Worm (Caenorhabditis elegans) whole organism, L3 larva: ENCODE results near the gene gid-7.

Experiments
- ama-1 ChIP-seq: fragments of 150-350 bp; optimal IDR thresholded peaks from 2 replicates; lab custom pipeline; 2018
- daf-12 ChIP-seq: fragments of 150-350 bp; optimal IDR thresholded peaks from 2 replicates; lab custom pipeline; 2014; ENCODE audit warnings: missing biosample characterization, missing genetic modification reagents, missing genetic modification characterization
- egl-5 ChIP-seq: fragments of 150-350 bp; optimal IDR thresholded peaks from 2 replicates; lab custom pipeline; 2017; ENCODE audit warnings: missing biosample characterization, missing genetic modification reagents, missing genetic modification characterization, inconsistent platforms
- elt-1 ChIP-seq: fragments of 150-350 bp; optimal IDR thresholded peaks from 2 replicates; lab custom pipeline; 2014; ENCODE audit warnings: missing biosample characterization, missing genetic modification characterization
- elt-2 ChIP-seq: sonication (generic microtip); optimal IDR thresholded peaks from 2 replicates; lab custom pipeline; 2016; ENCODE audit warnings: missing genetic modification reagents, mild to moderate bottlenecking, missing genetic modification characterization, missing compliant biosample characterization
- elt-3 ChIP-seq, 3 experiments: fragments of 150-350 bp in 1 of 3; sonication (generic microtip) in 2 of 3; optimal IDR thresholded peaks; 2 replicates in 2 of 3; 4 replicates in 1 of 3; lab custom pipeline; 2014 to 2017; ENCODE audit warnings: missing biosample characterization in 3 of 3, missing genetic modification characterization in 3 of 3
- fkh-10 ChIP-seq: sonication (generic microtip); optimal IDR thresholded peaks from 2 replicates; lab custom pipeline; 2017; ENCODE audit warnings: missing biosample characterization, missing genetic modification reagents, missing genetic modification characterization
- fkh-2 ChIP-seq: fragments of 150-350 bp; optimal IDR thresholded peaks from 2 replicates; lab custom pipeline; 2014; ENCODE audit warnings: missing biosample characterization, missing genetic modification reagents, missing genetic modification characterization
- fos-1 ChIP-seq: fragments of 150-350 bp; optimal IDR thresholded peaks from 2 replicates; lab custom pipeline; 2014; ENCODE audit warnings: missing biosample characterization, missing genetic modification characterization
- lsy-12 ChIP-seq: sonication (generic microtip); optimal IDR thresholded peaks from 2 replicates; lab custom pipeline; 2016; ENCODE audit warnings: mild to moderate bottlenecking, missing genetic modification characterization, missing compliant biosample characterization
- mdl-1 ChIP-seq: fragments of 150-350 bp; optimal IDR thresholded peaks from 2 replicates; lab custom pipeline; 2014; ENCODE audit warnings: missing biosample characterization, missing genetic modification characterization
- nhr-12 ChIP-seq: fragments of 150-350 bp; optimal IDR thresholded peaks from 2 replicates; lab custom pipeline; 2014; ENCODE audit warnings: missing biosample characterization, missing genetic modification characterization
- nhr-23 ChIP-seq: fragments of 150-350 bp; optimal IDR thresholded peaks from 2 replicates; lab custom pipeline; 2014; ENCODE audit warnings: missing biosample characterization, missing genetic modification reagents, missing genetic modification characterization
- nhr-25 ChIP-seq: sonication (generic microtip); optimal IDR thresholded peaks from 2 replicates; lab custom pipeline; 2017; ENCODE audit warnings: missing biosample characterization, missing genetic modification characterization
- nhr-28 ChIP-seq: fragments of 150-350 bp; optimal IDR thresholded peaks from 2 replicates; lab custom pipeline; 2014; ENCODE audit warnings: missing biosample characterization, missing genetic modification characterization
- nhr-43 ChIP-seq: sonication (generic microtip); optimal IDR thresholded peaks from 2 replicates; lab custom pipeline; 2016; ENCODE audit warnings: mild to moderate bottlenecking, missing genetic modification characterization, missing compliant biosample characterization; ENCODE audit not compliant: poor library complexity, severe bottlenecking
- nhr-76 ChIP-seq: fragments of 150-350 bp; sonication (generic microtip); optimal IDR thresholded peaks from 5 replicates; lab custom pipeline; 2014; ENCODE audit warnings: missing biosample characterization, missing genetic modification characterization
- pha-4 ChIP-seq: fragments of 150-350 bp; optimal IDR thresholded peaks from 2 replicates; lab custom pipeline; 2014; ENCODE audit warnings: missing biosample characterization, missing genetic modification reagents, missing genetic modification characterization
- pqm-1 ChIP-seq: fragments of 150-350 bp; optimal IDR thresholded peaks from 2 replicates; lab custom pipeline; 2017; ENCODE audit warnings: missing biosample characterization, missing genetic modification characterization, inconsistent platforms
- sea-2 ChIP-seq: fragments of 150-350 bp; sonication (generic microtip); optimal IDR thresholded peaks from 4 replicates; lab custom pipeline; 2014; ENCODE audit warnings: missing biosample characterization, missing genetic modification reagents, missing genetic modification characterization
- skn-1 ChIP-seq: fragments of 150-350 bp; optimal IDR thresholded peaks from 2 replicates; lab custom pipeline; 2014; ENCODE audit warnings: missing biosample characterization, missing genetic modification characterization
- snpc-4 ChIP-seq: fragments of 150-350 bp; optimal IDR thresholded peaks from 2 replicates; lab custom pipeline; 2014; ENCODE audit warnings: missing biosample characterization, missing genetic modification characterization
- unc-39 ChIP-seq: sonication (generic microtip); optimal IDR thresholded peaks from 4 replicates; lab custom pipeline; 2017; ENCODE audit warnings: missing biosample characterization, missing genetic modification characterization
- unc-62 ChIP-seq: fragments of 150-350 bp; sonication (generic microtip); optimal IDR thresholded peaks from 4 replicates; lab custom pipeline; 2014; ENCODE audit warnings: missing biosample characterization, missing genetic modification reagents, missing genetic modification characterization
- ztf-4 ChIP-seq: fragments of 150-350 bp; optimal IDR thresholded peaks from 2 replicates; lab custom pipeline; 2014; ENCODE audit warnings: missing biosample characterization, missing genetic modification characterization

Gene gid-7

DNA sequence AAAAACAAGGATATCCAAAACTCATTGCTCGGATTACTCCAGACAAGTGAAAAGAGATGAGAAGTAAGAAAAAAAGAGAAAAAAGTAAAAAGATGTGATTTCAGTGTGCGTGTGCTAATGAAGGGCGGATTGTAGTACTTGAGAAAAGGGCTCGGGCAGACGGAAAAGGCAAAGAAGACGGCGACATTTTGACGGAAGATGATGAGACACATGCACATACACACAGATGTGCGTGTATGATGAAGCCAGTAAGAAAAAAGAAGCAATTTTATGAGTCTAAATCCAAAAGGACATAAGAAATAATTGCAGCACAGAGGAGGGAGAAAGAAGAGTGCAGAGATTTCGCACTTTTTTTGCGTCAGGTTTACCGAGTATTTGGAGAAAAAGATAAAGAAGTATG lies 31.7 kb upstream of the gid-7 start:
- TF ChIP-seq daf-12 (tag; lab: Kevin White, UChicago) (no peak), fkh-10 (GFP tag; lab: Kevin White, UChicago) (peak; percentile 22)

- TF ChIP-seq pqm-1 (peak; percentile 42), elt-1 (tag; lab: Kevin White, UChicago) (no peak), elt-2 (tag; lab: Kevin White, UChicago) (peak; percentile 92), pha-4 (tag; lab: Kevin White, UChicago) (peak; percentile 18), fkh-2 (tag; lab: Kevin White, UChicago) (no peak)
These were observed 27.4 kb upstream of the gid-7 start, which contains the start of gene R08F11.1 for ce11 chrV:3784167-3784734. TSS of gene R08F11.1 (minus strand) at chrV:3784217.

ce11 chrV:3776946-3777345 lies 20.1 kb upstream of the gid-7 start:
- TF ChIP-seq pqm-1 (peak; percentile 91), pha-4 (tag; lab: Kevin White, UChicago) (peak; percentile 71), elt-2 (tag; lab: Kevin White, UChicago) (peak; percentile 62), elt-3 (tag; optimal IDR thresholded peaks at IDR 0.05; lab: Kevin White, UChicago) (no peak)

DNA sequence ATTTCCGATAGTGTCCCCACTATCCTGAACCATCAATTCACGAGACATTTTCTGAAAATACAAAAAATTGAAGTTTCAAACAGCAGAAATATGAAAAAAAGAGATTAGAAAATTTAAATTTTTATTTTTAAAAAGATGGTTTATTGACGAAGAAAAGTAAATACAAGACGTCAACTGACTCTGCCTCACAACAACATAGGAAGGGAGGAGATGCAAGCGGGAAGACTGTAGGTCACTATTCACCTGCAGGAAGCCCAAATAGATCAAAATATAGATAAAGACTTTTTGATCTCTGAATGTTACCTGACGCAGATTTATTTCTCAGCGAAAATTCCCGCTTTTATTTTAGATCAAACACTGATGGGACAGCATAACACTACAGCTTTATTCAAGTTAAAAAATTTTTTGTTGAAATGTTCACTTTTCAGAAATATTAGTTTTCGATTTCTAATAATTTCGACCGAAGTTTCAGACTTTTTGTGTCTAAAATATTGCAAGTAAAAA lies 19.3 kb upstream of the gid-7 start, which contains the start of gene cysl-3:
Gene cysl-3 (minus strand): TSS at position 51 of the 504 bp plus-strand sequence.
- TF ChIP-seq unc-62 (GFP tag; lab: Kevin White, UChicago): no peak

ce11 chrV:3774653-3775052 lies 17.8 kb upstream of the gid-7 start:
- TF ChIP-seq lsy-12 (tag; lab: Kevin White, UChicago) (no peak), fkh-2 (tag; lab: Kevin White, UChicago) (no peak), ama-1 (lab: Kevin White, UChicago) (peak; percentile 78), unc-62 (GFP tag; lab: Kevin White, UChicago) (no peak), mdl-1 (no peak), pqm-1 (peak; percentile 14), unc-39 (tag; lab: Kevin White, UChicago) (no peak), elt-2 (tag; lab: Kevin White, UChicago) (peak; percentile 19)

- no peak for TF ChIP-seq pha-4 (tag; lab: Kevin White, UChicago)
- no peak for TF ChIP-seq daf-12 (tag; lab: Kevin White, UChicago)
- TF ChIP-seq nhr-76 (tag; lab: Kevin White, UChicago): no peak
- no peak for TF ChIP-seq skn-1
- TF ChIP-seq snpc-4 (tag; lab: Kevin White, UChicago): no peak
- TF ChIP-seq nhr-43 (tag; lab: Kevin White, UChicago): no peak
- TF ChIP-seq lsy-12 (tag; lab: Kevin White, UChicago): no peak
- no peak for TF ChIP-seq elt-3 (tag; optimal IDR thresholded peaks at IDR 0.05; lab: Kevin White, UChicago)
- TF ChIP-seq ztf-4 (tag; lab: Kevin White, UChicago): no peak
- TF ChIP-seq egl-5 (tag; lab: Kevin White, UChicago): no peak
- TF ChIP-seq nhr-12 (tag; lab: Kevin White, UChicago): no peak
- TF ChIP-seq fkh-2 (tag; lab: Kevin White, UChicago): no peak
These were observed 16.7 kb upstream of the gid-7 start for ce11 chrV:3773618-3774017.

ce11 chrV:3771437-3772256 lies 14.8 kb upstream of the gid-7 start, which contains the start of the genes R08E5.1 and rips-1:
TSS of gene R08E5.1 (minus strand) at chrV:3771518.
TSS of gene rips-1 (plus strand) at chrV:3772021.
- TF ChIP-seq sea-2 (GFP tag; lab: Kevin White, UChicago): no peak
- TF ChIP-seq nhr-25 (tag; lab: Kevin White, UChicago): peak; percentile 22
- no peak for TF ChIP-seq nhr-28 (tag; lab: Kevin White, UChicago)
- no peak for TF ChIP-seq fos-1 (tag; lab: Kevin White, UChicago)
- TF ChIP-seq skn-1: no peak
- peak; percentile 10 for TF ChIP-seq nhr-23
- peak; percentile 42 for TF ChIP-seq nhr-43 (tag; lab: Kevin White, UChicago)
